Fruit fly (Drosophila melanogaster) Kc167 (cell line): ENCODE results near the gene Aps.

Experiments used
- Sin3A ChIP-seq: fragments of >200 bp; optimal IDR thresholded peaks from 2 replicates; lab custom pipeline; 2018; ENCODE audit warnings: missing external identifiers
- h ChIP-seq: fragments of >200 bp; optimal IDR thresholded peaks from 3 replicates; lab custom pipeline; 2018; ENCODE audit warnings: missing external identifiers
- insv ChIP-seq: fragments of >200 bp; optimal IDR thresholded peaks from 3 replicates; lab custom pipeline; 2018; ENCODE audit warnings: missing external identifiers
- psq ChIP-seq: fragments of >200 bp; optimal IDR thresholded peaks from 2 replicates; lab custom pipeline; 2017; ENCODE audit warnings: missing external identifiers

DNA sequence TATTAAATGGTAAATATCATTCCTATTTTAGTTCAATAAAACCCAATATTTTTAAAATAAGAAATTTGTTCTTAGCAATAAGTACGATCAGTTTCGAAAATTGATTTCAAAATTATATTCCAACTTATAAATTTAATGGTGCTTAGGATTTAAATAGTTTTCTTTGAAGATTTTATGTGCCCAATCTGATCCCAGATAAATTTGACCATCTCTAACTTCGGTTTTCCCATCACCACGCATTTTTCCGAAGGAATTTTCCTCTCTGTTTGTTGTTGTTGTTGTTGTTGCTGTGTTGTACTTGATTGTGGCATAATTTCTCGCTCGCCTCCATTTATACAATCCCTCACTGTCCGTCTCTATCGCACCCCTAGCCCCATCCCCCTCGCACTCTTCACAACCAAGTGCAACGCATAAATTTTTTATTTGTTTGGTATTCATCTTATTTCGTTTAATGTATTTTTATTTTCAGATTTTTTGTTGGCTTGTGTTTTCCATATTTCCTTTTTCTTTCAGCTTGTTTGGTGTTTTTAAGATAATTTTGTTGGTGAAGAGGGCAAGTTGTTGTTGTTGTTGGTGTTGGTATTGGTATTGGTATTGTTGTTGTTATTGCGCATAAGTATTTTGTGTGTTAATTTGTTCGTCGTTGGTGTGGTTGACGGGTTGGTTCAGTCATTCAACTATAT lies 49.2 kb downstream of the Aps start:
- TF ChIP-seq h (no peak), insv (no peak), psq (no peak), Sin3A (lab: Kevin White, UChicago) (no peak)
